Worm (Caenorhabditis elegans): ENCODE data around the gene col-97.

col-97 gene

ce11 chrIII:12967437-12968043, 26.0 kb downstream of the col-97 start:
- TF ChIP-seq him-1 (tag; optimal IDR thresholded peaks at IDR 0.05) (no peak), dao-5 (tag; optimal IDR thresholded peaks at IDR 0.05) (no peak), W03F9.2 (tag; optimal IDR thresholded peaks at IDR 0.05) (no peak)

DNA sequence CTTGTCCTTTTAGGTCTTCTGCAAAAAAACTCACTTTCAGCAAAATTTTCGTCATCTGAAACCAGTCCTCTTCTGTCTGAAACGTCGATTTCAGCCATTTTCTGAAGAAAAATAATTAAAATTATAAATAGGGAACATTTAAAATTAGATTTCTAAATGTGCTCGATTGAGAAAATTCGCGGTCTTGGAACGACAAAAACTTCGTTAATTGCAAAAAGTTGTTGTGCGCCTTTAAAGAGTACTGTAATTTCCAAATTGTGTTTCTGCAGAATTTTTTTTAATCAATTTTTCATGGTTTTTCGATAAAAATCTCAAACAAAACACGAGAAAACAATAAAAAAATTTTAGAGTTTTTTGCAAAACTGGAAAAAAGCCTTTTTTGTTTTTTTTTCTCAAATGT, 26.6 kb downstream of the col-97 start, which contains the start of gene ttm-1:
Gene ttm-1 (minus strand): TSS at position 101 of the 400 bp plus-strand sequence.
- TF ChIP-seq W03F9.2 (tag; optimal IDR thresholded peaks at IDR 0.05): no peak
- no peak for TF ChIP-seq him-1 (tag; optimal IDR thresholded peaks at IDR 0.05)
- no peak for TF ChIP-seq dao-5 (tag; optimal IDR thresholded peaks at IDR 0.05)

DNA sequence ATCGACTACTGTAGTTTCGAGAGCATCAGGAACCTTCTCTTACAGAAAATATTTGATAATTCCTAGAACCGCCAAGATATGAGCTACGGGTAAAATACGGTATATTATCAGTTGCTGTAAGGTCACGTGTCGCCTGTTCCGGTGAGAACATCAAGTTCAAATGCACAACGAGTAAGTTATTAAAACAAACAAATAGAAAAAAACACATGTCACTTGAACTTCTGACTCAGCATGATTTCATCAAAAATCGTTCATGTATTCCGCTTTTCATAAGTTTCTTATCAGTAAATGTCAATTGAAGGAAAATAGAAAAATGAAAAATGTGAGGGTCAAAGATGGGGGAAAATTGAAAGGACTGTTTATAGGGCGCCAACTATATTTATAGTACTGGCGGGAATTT, 32.8 kb downstream of the col-97 start:
- no peak for TF ChIP-seq him-1 (tag; optimal IDR thresholded peaks at IDR 0.05)
- no peak for TF ChIP-seq W03F9.2 (tag; optimal IDR thresholded peaks at IDR 0.05)
- TF ChIP-seq dao-5 (tag; optimal IDR thresholded peaks at IDR 0.05): no peak

- no peak for TF ChIP-seq him-1 (tag; optimal IDR thresholded peaks at IDR 0.05)
- no peak for TF ChIP-seq W03F9.2 (tag; optimal IDR thresholded peaks at IDR 0.05)
- TF ChIP-seq dao-5 (tag; optimal IDR thresholded peaks at IDR 0.05): no peak
Measured at ce11 chrIII:12959286-12959685, 34.2 kb downstream of the col-97 start.

ce11 chrIII:12952615-12953014, 40.9 kb downstream of the col-97 start:
- TF ChIP-seq W03F9.2 (tag; optimal IDR thresholded peaks at IDR 0.05) (no peak), him-1 (tag; optimal IDR thresholded peaks at IDR 0.05) (no peak), dao-5 (tag; optimal IDR thresholded peaks at IDR 0.05) (no peak)

ce11 chrIII:12951362-12952228, 41.9 kb downstream of the col-97 start, which contains the start of gene Y39E4A.1:
Gene Y39E4A.1 (plus strand): TSS chrIII:12951412.
- TF ChIP-seq dao-5 (tag; optimal IDR thresholded peaks at IDR 0.05): no peak

DNA sequence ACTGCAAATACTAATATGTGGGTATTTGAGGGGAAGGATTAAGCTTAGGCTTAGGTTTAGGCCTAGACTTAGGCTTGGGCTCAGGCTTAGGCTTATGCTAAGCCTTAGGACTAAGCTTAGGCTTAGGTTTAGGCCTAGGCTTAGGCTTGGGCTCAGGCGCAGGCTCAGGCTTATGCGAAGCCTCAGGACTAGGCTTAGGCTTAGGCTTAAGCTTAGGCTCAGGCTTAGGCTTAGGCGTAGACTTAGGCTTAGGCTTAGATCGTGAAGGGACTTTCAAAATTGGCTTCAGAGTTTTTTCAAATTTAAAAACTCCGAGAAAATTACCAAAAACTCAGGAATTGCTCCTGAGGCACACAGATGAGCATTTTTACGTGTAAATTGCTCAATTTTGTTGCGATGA, 48.4 kb downstream of the col-97 start:
- TF ChIP-seq dao-5 (tag; optimal IDR thresholded peaks at IDR 0.05) (no peak), W03F9.2 (tag; optimal IDR thresholded peaks at IDR 0.05) (no peak), him-1 (tag; optimal IDR thresholded peaks at IDR 0.05) (no peak)

ce11 chrIII:12944064-12944463, 49.4 kb downstream of the col-97 start:
- TF ChIP-seq him-1 (tag; optimal IDR thresholded peaks at IDR 0.05) (no peak), dao-5 (tag; optimal IDR thresholded peaks at IDR 0.05) (no peak), W03F9.2 (tag; optimal IDR thresholded peaks at IDR 0.05) (no peak)

All from whole organism, L4/young adult.